Worm (Caenorhabditis elegans) whole organism, L4/young adult: Measurements from ENCODE around the gene R10E9.4.

ENCODE experiments used
- W03F9.2 ChIP-seq: fragments of 150-350 bp; optimal IDR thresholded peaks from 2 replicates; lab custom pipeline; 2014; ENCODE audit warnings: missing biosample characterization, missing genetic modification characterization
- dao-5 ChIP-seq: sonication (generic microtip); optimal IDR thresholded peaks from 2 replicates; lab custom pipeline; 2016; ENCODE audit warnings: missing genotype, missing genetic modification characterization, moderate library complexity, missing compliant biosample characterization
- him-1 ChIP-seq: sonication (generic microtip); optimal IDR thresholded peaks from 2 replicates; lab custom pipeline; 2016; ENCODE audit warnings: missing genotype, missing genetic modification reagents, missing genetic modification characterization, missing compliant biosample characterization

DNA sequence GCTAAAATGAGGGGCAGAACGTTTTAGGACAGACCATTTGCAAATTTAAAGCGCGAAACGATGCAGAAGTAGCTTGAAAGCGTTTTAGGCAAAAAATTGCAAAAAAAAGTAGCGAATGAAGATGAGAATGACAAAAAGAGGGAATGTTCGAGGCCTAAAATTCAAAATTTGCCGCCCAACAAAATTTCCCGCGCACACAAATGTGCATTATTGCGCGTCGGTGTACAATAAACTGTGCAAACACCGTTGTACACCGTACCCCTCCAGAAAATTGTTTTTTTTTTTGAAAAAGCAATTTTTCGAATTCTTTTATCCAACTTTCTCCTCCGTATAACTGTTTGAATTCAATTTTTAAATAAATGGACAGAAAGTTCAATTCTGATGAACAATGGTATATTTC, 47.2 kb upstream of the R10E9.4 start, which contains the start of gene snpc-3.4:
- TF ChIP-seq dao-5 (no peak), W03F9.2 (tag; lab: Kevin White, UChicago) (peak; percentile 76), him-1 (tag; lab: Kevin White, UChicago) (peak; percentile 50)
